Fruit fly (Drosophila melanogaster) Kc167 (cell line): ENCODE data around the gene Cyp316a1.

Source experiments
- Myc ChIP-seq: fragments of >200 bp; optimal IDR thresholded peaks from 2 replicates; lab custom pipeline; 2017; ENCODE audit warnings: missing external identifiers
- Sin3A ChIP-seq: fragments of >200 bp; optimal IDR thresholded peaks from 2 replicates; lab custom pipeline; 2018; ENCODE audit warnings: missing external identifiers
- insv ChIP-seq: fragments of >200 bp; optimal IDR thresholded peaks from 3 replicates; lab custom pipeline; 2018; ENCODE audit warnings: missing external identifiers
- psq ChIP-seq: fragments of >200 bp; optimal IDR thresholded peaks from 2 replicates; lab custom pipeline; 2017; ENCODE audit warnings: missing external identifiers
- ttk ChIP-seq: sonication (Bioruptor generic); optimal IDR thresholded peaks from 2 replicates; lab custom pipeline; 2017; ENCODE audit warnings: missing external identifiers

- no peak for TF ChIP-seq psq (lab: Kevin White, UChicago)
- TF ChIP-seq Sin3A: no peak
- no peak for TF ChIP-seq Myc (lab: Kevin White, UChicago)
- TF ChIP-seq insv: no peak
- TF ChIP-seq ttk: no peak
These were observed 49.4 kb downstream of the Cyp316a1 start, which contains the start of gene CG32374 for dm6 chr3L:7541068-7541467.
